Fruit fly (Drosophila melanogaster) whole organism, embryonic: Measurements from ENCODE around the gene Sirup.

Experiments
- B-H2 ChIP-seq: fragments of 200-800 bp; sonication (Bioruptor generic); optimal IDR thresholded peaks from 2 replicates; lab custom pipeline; 2018; ENCODE audit warnings: missing biosample characterization, mild to moderate bottlenecking, missing genetic modification characterization
- BtbVII ChIP-seq: fragments of 200-800 bp; sonication (Bioruptor generic); optimal IDR thresholded peaks from 3 replicates; lab custom pipeline; 2017; ENCODE audit warnings: missing biosample characterization, mild to moderate bottlenecking, missing genetic modification characterization
- CG10654 ChIP-seq: fragments of 200-800 bp; sonication (Bioruptor generic); optimal IDR thresholded peaks from 2 replicates; lab custom pipeline; 2016; ENCODE audit warnings: missing biosample characterization, missing genetic modification characterization
- CG11247 ChIP-seq: fragments of 200-800 bp; sonication (Bioruptor generic); IDR thresholded peaks from 2 replicates; pipeline ENCODE4 v1.3.6; 2022; ENCODE audit warnings: missing biosample characterization, missing genetic modification characterization
- CG11504 ChIP-seq: fragments of 200-800 bp; sonication (Bioruptor generic); optimal IDR thresholded peaks from 3 replicates; lab custom pipeline; 2019; ENCODE audit warnings: missing biosample characterization, mild to moderate bottlenecking, missing genetic modification characterization, moderate library complexity
- CG11695 ChIP-seq: fragments of 200-800 bp; sonication (Bioruptor generic); IDR thresholded peaks from 3 replicates; pipeline ENCODE4 v1.3.6; 2022; ENCODE audit warnings: missing biosample characterization, missing genetic modification characterization
- CG13287 ChIP-seq: fragments of 200-800 bp; sonication (Bioruptor generic); IDR thresholded peaks from 2 replicates; pipeline ENCODE4 v1.3.6; 2022; ENCODE audit warnings: missing biosample characterization, missing genetic modification characterization; ENCODE audit not compliant: partially characterized antibody
- CG14710 ChIP-seq: fragments of 200-800 bp; sonication (Bioruptor generic); optimal IDR thresholded peaks from 3 replicates; lab custom pipeline; 2019; ENCODE audit warnings: missing biosample characterization, mild to moderate bottlenecking, missing genetic modification characterization, moderate library complexity
- CG18599 ChIP-seq: fragments of 200-800 bp; sonication (Bioruptor generic); optimal IDR thresholded peaks from 3 replicates; lab custom pipeline; 2017; ENCODE audit warnings: missing biosample characterization, missing genetic modification characterization, mild to moderate bottlenecking, moderate library complexity, missing genetic modification reagents
- CG18619 ChIP-seq: fragments of 200-800 bp; sonication (Bioruptor generic); optimal IDR thresholded peaks from 3 replicates; lab custom pipeline; 2017; ENCODE audit warnings: missing biosample characterization, mild to moderate bottlenecking, missing genetic modification characterization
- CG18764 ChIP-seq: fragments of 200-800 bp; sonication (Bioruptor generic); optimal IDR thresholded peaks from 3 replicates; lab custom pipeline; 2016; ENCODE audit warnings: missing biosample characterization, missing genetic modification characterization
- CG2120 ChIP-seq: fragments of 200-800 bp; sonication (Bioruptor generic); optimal IDR thresholded peaks from 3 replicates; lab custom pipeline; 2016; ENCODE audit warnings: missing biosample characterization, missing genetic modification characterization
- CG2202 ChIP-seq: fragments of 200-800 bp; sonication (Bioruptor generic); optimal IDR thresholded peaks from 2 replicates; lab custom pipeline; 2018; ENCODE audit warnings: missing biosample characterization, mild to moderate bottlenecking, missing genetic modification characterization
- CG2678 ChIP-seq: fragments of 200-800 bp; sonication (Bioruptor generic); optimal IDR thresholded peaks from 3 replicates; lab custom pipeline; 2019; ENCODE audit warnings: missing biosample characterization, mild to moderate bottlenecking, missing genetic modification characterization, moderate library complexity
- CG2889 ChIP-seq: fragments of 200-800 bp; sonication (Bioruptor generic); IDR thresholded peaks from 3 replicates; pipeline ENCODE4 v1.3.6; 2022; ENCODE audit warnings: missing biosample characterization, missing genetic modification characterization
- CG31441 ChIP-seq: fragments of 200-800 bp; sonication (Bioruptor generic); IDR thresholded peaks from 2 replicates; pipeline ENCODE4 v1.3.6; 2022; ENCODE audit warnings: missing biosample characterization, missing genetic modification characterization
- CG3407 ChIP-seq: fragments of 200-800 bp; sonication (Bioruptor generic); optimal IDR thresholded peaks from 2 replicates; lab custom pipeline; 2018; ENCODE audit warnings: missing biosample characterization, mild to moderate bottlenecking, missing genetic modification characterization
- CG3995 ChIP-seq: fragments of 200-800 bp; sonication (Bioruptor generic); optimal IDR thresholded peaks from 3 replicates; lab custom pipeline; 2016; ENCODE audit warnings: missing biosample characterization, missing genetic modification characterization
- CG4328 ChIP-seq: fragments of 200-800 bp; sonication (Bioruptor generic); optimal IDR thresholded peaks from 3 replicates; lab custom pipeline; 2017; ENCODE audit warnings: missing biosample characterization, missing genetic modification reagents, missing genetic modification characterization
- CG4360 ChIP-seq: fragments of 200-800 bp; sonication (Bioruptor generic); IDR thresholded peaks from 2 replicates; pipeline ENCODE4 v1.3.6; 2022; ENCODE audit warnings: missing biosample characterization, missing genetic modification characterization
- CG6254 ChIP-seq: fragments of 200-800 bp; sonication (Bioruptor generic); optimal IDR thresholded peaks from 3 replicates; lab custom pipeline; 2017; ENCODE audit warnings: mild to moderate bottlenecking, missing biosample characterization, missing genetic modification reagents, missing genetic modification characterization
- CG6765 ChIP-seq: fragments of 200-800 bp; sonication (Bioruptor generic); optimal IDR thresholded peaks from 3 replicates; lab custom pipeline; 2017; ENCODE audit warnings: missing biosample characterization, mild to moderate bottlenecking, missing genetic modification characterization
- CG7556 ChIP-seq: fragments of 200-800 bp; sonication (Bioruptor generic); optimal IDR thresholded peaks from 2 replicates; lab custom pipeline; 2017; ENCODE audit warnings: missing biosample characterization, mild to moderate bottlenecking, missing genetic modification characterization
- CG8281 ChIP-seq: fragments of 200-800 bp; sonication (Bioruptor generic); optimal IDR thresholded peaks from 2 replicates; lab custom pipeline; 2018; ENCODE audit warnings: missing biosample characterization, mild to moderate bottlenecking, missing genetic modification characterization, moderate library complexity
- CG9437 ChIP-seq: fragments of 200-800 bp; sonication (Bioruptor generic); optimal IDR thresholded peaks from 2 replicates; lab custom pipeline; 2018; ENCODE audit warnings: missing biosample characterization, mild to moderate bottlenecking, missing genetic modification characterization
- CG9932 ChIP-seq: fragments of 200-800 bp; sonication (Bioruptor generic); IDR thresholded peaks from 2 replicates; pipeline ENCODE4 v1.3.6; 2022; ENCODE audit warnings: missing biosample characterization, missing genetic modification characterization
- CTCF ChIP-seq: fragments of 200-800 bp; sonication (Bioruptor generic); optimal IDR thresholded peaks from 2 replicates; lab custom pipeline; 2017; ENCODE audit warnings: missing biosample characterization, mild to moderate bottlenecking, missing genetic modification characterization, moderate library complexity
- Dek ChIP-seq: fragments of 200-800 bp; sonication (Bioruptor generic); optimal IDR thresholded peaks from 3 replicates; lab custom pipeline; 2019; ENCODE audit warnings: missing biosample characterization, mild to moderate bottlenecking, missing genetic modification characterization, moderate library complexity
- HHEX ChIP-seq: fragments of 200-800 bp; sonication (Bioruptor generic); optimal IDR thresholded peaks from 3 replicates; lab custom pipeline; 2017; ENCODE audit warnings: missing biosample characterization, mild to moderate bottlenecking, missing genetic modification characterization, missing genetic modification reagents
- HmgZ ChIP-seq: fragments of 200-800 bp; sonication (Bioruptor generic); optimal IDR thresholded peaks from 2 replicates; lab custom pipeline; 2018; ENCODE audit warnings: missing biosample characterization, mild to moderate bottlenecking, missing genetic modification characterization
- Med ChIP-seq: fragments of 200-800 bp; sonication (Bioruptor generic); peaks from one replicate; lab custom pipeline; 2016; ENCODE audit warnings: missing biosample characterization, missing genetic modification characterization, mild to moderate bottlenecking, inconsistent platforms, moderate library complexity
- Meics ChIP-seq: fragments of 200-800 bp; sonication (Bioruptor generic); optimal IDR thresholded peaks from 2 replicates; lab custom pipeline; 2017; ENCODE audit warnings: missing biosample characterization, mild to moderate bottlenecking, missing genetic modification characterization
- PHDP ChIP-seq: fragments of 200-800 bp; sonication (Bioruptor generic); optimal IDR thresholded peaks from 3 replicates; lab custom pipeline; 2018; ENCODE audit warnings: missing biosample characterization, mild to moderate bottlenecking, missing genetic modification characterization, moderate library complexity
- Trl ChIP-seq, 3 experiments: fragments of >200 bp in 2 of 3; fragments of 200-800 bp in 1 of 3; sonication (Bioruptor generic) in 1 of 3; optimal IDR thresholded peaks; 2 replicates in 1 of 3; 3 replicates in 2 of 3; lab custom pipeline; 2016 to 2017; ENCODE audit warnings: missing biosample characterization in 1 of 3, missing genetic modification characterization in 1 of 3
- abd-A ChIP-seq: fragments of 200-800 bp; sonication (Bioruptor generic); optimal IDR thresholded peaks from 3 replicates; lab custom pipeline; 2019; ENCODE audit warnings: missing biosample characterization, mild to moderate bottlenecking, missing genetic modification characterization, moderate library complexity
- ac ChIP-seq: fragments of 200-800 bp; sonication (Bioruptor generic); optimal IDR thresholded peaks from 3 replicates; lab custom pipeline; 2017; ENCODE audit warnings: missing biosample characterization, mild to moderate bottlenecking, missing genetic modification characterization
- bcd ChIP-seq: fragments of 200-800 bp; sonication (Bioruptor generic); optimal IDR thresholded peaks from 2 replicates; lab custom pipeline; 2017; ENCODE audit warnings: missing biosample characterization, mild to moderate bottlenecking, missing genetic modification characterization
- dpn ChIP-seq, 2 experiments: fragments of 200-800 bp; sonication (Bioruptor generic); optimal IDR thresholded peaks; 3 replicates each; lab custom pipeline; 2016; ENCODE audit warnings: missing biosample characterization in 2 of 2, missing genetic modification characterization in 2 of 2
- fd64A ChIP-seq: fragments of 200-800 bp; sonication (Bioruptor generic); optimal IDR thresholded peaks from 3 replicates; lab custom pipeline; 2018; ENCODE audit warnings: missing biosample characterization, mild to moderate bottlenecking, missing genetic modification characterization
- gem ChIP-seq: fragments of 200-800 bp; sonication (Bioruptor generic); optimal IDR thresholded peaks from 2 replicates; lab custom pipeline; 2019; ENCODE audit warnings: missing biosample characterization, mild to moderate bottlenecking, missing genetic modification characterization, moderate library complexity
- gro ChIP-seq: fragments of 200-800 bp; sonication (Bioruptor generic); optimal IDR thresholded peaks from 2 replicates; lab custom pipeline; 2016; ENCODE audit warnings: missing biosample characterization, missing genetic modification characterization
- nau ChIP-seq: fragments of 200-800 bp; sonication (Bioruptor generic); optimal IDR thresholded peaks from 3 replicates; lab custom pipeline; 2017; ENCODE audit warnings: missing biosample characterization, mild to moderate bottlenecking, missing genetic modification characterization, missing genetic modification reagents
- nmo ChIP-seq: fragments of 200-800 bp; sonication (Bioruptor generic); optimal IDR thresholded peaks from 2 replicates; lab custom pipeline; 2018; ENCODE audit warnings: missing biosample characterization, mild to moderate bottlenecking, missing genetic modification characterization, moderate library complexity
- nom ChIP-seq: fragments of 200-800 bp; sonication (Bioruptor generic); optimal IDR thresholded peaks from 2 replicates; lab custom pipeline; 2017; ENCODE audit warnings: missing biosample characterization, missing genetic modification characterization, mild to moderate bottlenecking, moderate library complexity, missing genetic modification reagents
- sd ChIP-seq: fragments of 200-800 bp; sonication (Bioruptor generic); optimal IDR thresholded peaks from 3 replicates; lab custom pipeline; 2018; ENCODE audit warnings: missing biosample characterization, mild to moderate bottlenecking, missing genetic modification characterization, moderate library complexity
- seq ChIP-seq: fragments of 200-800 bp; sonication (Bioruptor generic); IDR thresholded peaks from 2 replicates; pipeline ENCODE4 v1.3.6; 2022; ENCODE audit warnings: missing biosample characterization, missing genetic modification characterization
- trh ChIP-seq: fragments of 200-800 bp; sonication (Bioruptor generic); optimal IDR thresholded peaks from 2 replicates; lab custom pipeline; 2016; ENCODE audit warnings: missing biosample characterization, missing genetic modification characterization

The Sirup gene

DNA sequence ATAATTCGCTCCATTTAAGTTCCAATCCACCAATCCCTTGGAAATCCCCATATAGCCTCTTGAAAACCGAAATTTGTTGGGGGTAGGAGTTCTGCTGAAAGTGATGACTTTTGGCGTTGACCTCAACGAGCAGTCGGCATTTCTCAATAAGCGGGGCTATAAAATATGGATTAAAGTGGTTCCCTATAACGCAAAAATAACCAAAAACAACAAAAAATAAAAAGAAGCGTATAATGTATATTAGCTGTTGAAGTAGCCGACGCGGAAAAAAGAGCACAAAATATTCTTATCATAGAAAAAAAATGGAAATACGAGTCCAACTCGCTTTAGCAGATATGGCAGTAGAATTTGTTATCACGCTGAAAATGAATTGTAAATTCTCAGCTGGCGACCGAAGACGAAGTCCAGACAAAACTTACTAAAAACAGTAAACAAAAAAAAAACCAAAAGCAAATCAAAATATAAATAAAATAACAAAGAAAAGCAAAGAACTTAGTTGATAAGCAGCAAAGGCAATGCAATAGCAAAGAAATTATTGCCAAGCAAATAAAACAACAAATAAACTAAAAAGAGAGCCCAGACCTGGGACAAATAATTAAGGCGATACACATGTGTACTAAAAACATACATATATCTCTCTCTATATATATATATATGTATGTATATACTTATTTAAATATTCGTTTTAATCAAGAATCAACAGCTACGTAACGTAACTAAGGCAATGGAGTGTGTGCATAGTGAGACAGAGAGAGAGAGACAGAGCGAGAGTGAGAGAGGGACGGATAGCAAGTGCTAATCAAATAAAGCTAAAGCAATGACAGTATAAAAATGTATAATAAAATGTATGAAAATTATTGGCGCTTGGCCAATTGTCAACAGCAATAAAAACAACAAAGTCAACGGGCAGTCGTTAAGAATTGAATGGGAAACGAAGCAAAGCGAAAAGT is 37.8 kb upstream of the Sirup start (continued):
- TF ChIP-seq CG8281, result peak; percentile 35
- peak; percentile 78 for TF ChIP-seq Meics (GFP tag; lab: Kevin White, UChicago)
- no peak; the same call in 1 of the 2 replicates for TF ChIP-seq CG31441 (GFP tag; lab: Robert Waterston, UW)
- peak; percentile 12 for TF ChIP-seq gro
- TF ChIP-seq nau, result peak; percentile 42
- TF ChIP-seq Dek (tag; lab: Kevin White, UChicago), result peak; percentile 31
- peak; percentile 45 for TF ChIP-seq fd64A (GFP tag; lab: Kevin White, UChicago)
- peak; percentile 12 for TF ChIP-seq CG14710 (tag; lab: Kevin White, UChicago)
- TF ChIP-seq seq, result no peak
- peak; percentile 57 for TF ChIP-seq HmgZ (tag; lab: Kevin White, UChicago)
- 0 out of 2 replicates have a peak, but pooled peaks have one; percentile 15 for TF ChIP-seq CG11247 (GFP tag; lab: Robert Waterston, UW)
- no peak for TF ChIP-seq trh
- no peak for TF ChIP-seq CG2889 (GFP tag; lab: Robert Waterston, UW)
- peak; percentile 79 for TF ChIP-seq Med (GFP tag; lab: Kevin White, UChicago)
- TF ChIP-seq gem (tag; lab: Kevin White, UChicago), result peak; percentile 49
- TF ChIP-seq Trl (optimal IDR thresholded peaks at IDR 0.05; lab: Kevin White, UChicago), result peak in 1 of 2 experiments; percentile 20
- TF ChIP-seq Trl (GFP tag; optimal IDR thresholded peaks at IDR 0.05; lab: Kevin White, UChicago), result no peak
- TF ChIP-seq CTCF (GFP tag; lab: Kevin White, UChicago), result no peak
- TF ChIP-seq CG9932, result no peak
- TF ChIP-seq CG2202 (tag; lab: Kevin White, UChicago), result no peak
- TF ChIP-seq CG18599 (GFP tag; lab: Kevin White, UChicago), result peak; percentile 79
- peak; percentile 34 for TF ChIP-seq CG18764 (GFP tag; lab: Kevin White, UChicago)
- TF ChIP-seq PHDP, result peak; percentile 74
- TF ChIP-seq HHEX, result peak; percentile 70
- TF ChIP-seq CG3995 (GFP tag; lab: Kevin White, UChicago), result no peak
- TF ChIP-seq CG2678 (tag; lab: Kevin White, UChicago), result peak; percentile 79
- TF ChIP-seq CG4328 (GFP tag; lab: Kevin White, UChicago), result peak; percentile 43
- TF ChIP-seq CG2120, result peak; percentile 15
- TF ChIP-seq ac (GFP tag; lab: Kevin White, UChicago), result no peak
- peak; percentile 14 for TF ChIP-seq abd-A (tag; lab: Kevin White, UChicago)
- TF ChIP-seq CG11504, result peak; percentile 4
- peak; percentile 17 for TF ChIP-seq CG3407 (GFP tag; lab: Kevin White, UChicago)
- TF ChIP-seq nom (GFP tag; lab: Kevin White, UChicago), result peak; percentile 74
- TF ChIP-seq CG13287 (GFP tag; lab: Robert Waterston, UW), result no peak
- TF ChIP-seq CG6765 (GFP tag; lab: Kevin White, UChicago), result peak; percentile 83
- peak; percentile 37 for TF ChIP-seq CG18619
- no peak for TF ChIP-seq dpn (GFP tag; optimal IDR thresholded peaks at IDR 0.05; lab: Kevin White, UChicago)
- TF ChIP-seq sd (tag; lab: Kevin White, UChicago), result peak; percentile 54
- peak; percentile 1 for TF ChIP-seq CG10654
- peak; percentile 83 for TF ChIP-seq BtbVII (GFP tag; lab: Kevin White, UChicago)
- peak; percentile 36 for TF ChIP-seq CG4360 (GFP tag; lab: Robert Waterston, UW)
- peak; percentile 7 for TF ChIP-seq CG7556
- TF ChIP-seq bcd (GFP tag; lab: Kevin White, UChicago), result peak; percentile 63
- TF ChIP-seq CG9437 (GFP tag; lab: Kevin White, UChicago), result peak; percentile 83
- TF ChIP-seq nmo (GFP tag; lab: Kevin White, UChicago), result peak; percentile 11
- TF ChIP-seq B-H2 (GFP tag; lab: Kevin White, UChicago), result peak; percentile 7
- TF ChIP-seq CG11695 (GFP tag; lab: Robert Waterston, UW), result peak; percentile 42; the same call in 2 of the 3 replicates
- peak; percentile 9 for TF ChIP-seq CG6254 (GFP tag; lab: Kevin White, UChicago)
